Worm (Caenorhabditis elegans) whole organism, early embryonic: ENCODE data around the gene rgs-4.
"Not testable (repeated sequence)": the region's sequence is repeated elsewhere in the genome, so short reads cannot be mapped to it uniquely, and the experiment has no call there.

ENCODE experiments used
- B0310.2 ChIP-seq: sonication (generic microtip); optimal IDR thresholded peaks from 2 replicates; lab custom pipeline; 2016; ENCODE audit warnings: mild to moderate bottlenecking, missing genetic modification characterization, missing compliant biosample characterization
- F13C5.2 ChIP-seq: sonication (generic microtip); optimal IDR thresholded peaks from 2 replicates; lab custom pipeline; 2017; ENCODE audit warnings: mild to moderate bottlenecking, missing genetic modification characterization, inconsistent platforms, missing compliant biosample characterization
- aly-1 ChIP-seq: sonication (generic microtip); optimal IDR thresholded peaks from 2 replicates; lab custom pipeline; 2016; ENCODE audit warnings: missing genetic modification characterization, missing compliant biosample characterization
- ama-1 ChIP-seq: fragments of 150-350 bp; optimal IDR thresholded peaks from 2 replicates; lab custom pipeline; 2014
- ceh-13 ChIP-seq: fragments of 200-800 bp; sonication (Bioruptor generic); optimal IDR thresholded peaks from 2 replicates; lab custom pipeline; 2018; ENCODE audit warnings: mild to moderate bottlenecking, missing genetic modification characterization, missing compliant biosample characterization
- ceh-36 ChIP-seq: sonication (generic microtip); optimal IDR thresholded peaks from 2 replicates; lab custom pipeline; 2016; ENCODE audit warnings: missing genetic modification characterization, inconsistent platforms, missing compliant biosample characterization
- ets-7 ChIP-seq: sonication (generic microtip); optimal IDR thresholded peaks from 2 replicates; lab custom pipeline; 2016; ENCODE audit warnings: missing genotype, missing genetic modification characterization, missing compliant biosample characterization
- flt-1 ChIP-seq: fragments of 200-800 bp; sonication (Bioruptor generic); IDR thresholded peaks from 2 replicates; pipeline ENCODE4 v1.3.6; 2022; ENCODE audit warnings: missing genetic modification characterization, missing compliant biosample characterization
- hmbx-1 ChIP-seq: sonication (generic microtip); optimal IDR thresholded peaks from 2 replicates; lab custom pipeline; 2016; ENCODE audit warnings: mild to moderate bottlenecking, missing genetic modification characterization, missing compliant biosample characterization
- hmg-4 ChIP-seq: fragments of 200-800 bp; sonication (Bioruptor generic); optimal IDR thresholded peaks from 2 replicates; lab custom pipeline; 2018; ENCODE audit warnings: mild to moderate bottlenecking, missing genetic modification characterization, missing compliant biosample characterization
- hnd-1 ChIP-seq: sonication (generic microtip); optimal IDR thresholded peaks from 2 replicates; lab custom pipeline; 2016; ENCODE audit warnings: missing genetic modification characterization, missing compliant biosample characterization
- pes-1 ChIP-seq: fragments of 200-800 bp; sonication (Bioruptor generic); IDR thresholded peaks from 2 replicates; pipeline ENCODE4 v1.3.6; 2022; ENCODE audit warnings: missing genetic modification reagents, missing genetic modification characterization, missing compliant biosample characterization
- scrt-1 ChIP-seq: fragments of 200-800 bp; sonication (Bioruptor generic); IDR thresholded peaks from 2 replicates; pipeline ENCODE4 v1.3.6; 2022; ENCODE audit warnings: missing genetic modification characterization, missing compliant biosample characterization
- sea-1 ChIP-seq: fragments of 200-800 bp; sonication (Bioruptor generic); conservative IDR thresholded peaks from 2 replicates; pipeline ENCODE4 v1.3.6; 2022; ENCODE audit warnings: missing genetic modification characterization, missing compliant biosample characterization
- tbx-11 ChIP-seq: fragments of 200-800 bp; sonication (Bioruptor generic); IDR thresholded peaks from 2 replicates; pipeline ENCODE4 v1.3.6; 2022; ENCODE audit warnings: missing genetic modification characterization, missing compliant biosample characterization
- tbx-37 ChIP-seq: fragments of 200-800 bp; sonication (Bioruptor generic); conservative IDR thresholded peaks from 2 replicates; pipeline ENCODE4 v1.3.6; 2022; ENCODE audit warnings: missing genetic modification reagents, missing genetic modification characterization, missing compliant biosample characterization
- tra-4 ChIP-seq: sonication (generic microtip); optimal IDR thresholded peaks from 2 replicates; lab custom pipeline; 2017; ENCODE audit warnings: missing genetic modification characterization, missing compliant biosample characterization

Gene rgs-4

ce11 chrII:12617586-12617985 lies 37.0 kb upstream of the rgs-4 start, which contains the start of gene nspe-3:
Gene nspe-3 (plus strand): TSS chrII:12617886.
- TF ChIP-seq scrt-1 (GFP tag; lab: Robert Waterston, UW), result no peak

DNA sequence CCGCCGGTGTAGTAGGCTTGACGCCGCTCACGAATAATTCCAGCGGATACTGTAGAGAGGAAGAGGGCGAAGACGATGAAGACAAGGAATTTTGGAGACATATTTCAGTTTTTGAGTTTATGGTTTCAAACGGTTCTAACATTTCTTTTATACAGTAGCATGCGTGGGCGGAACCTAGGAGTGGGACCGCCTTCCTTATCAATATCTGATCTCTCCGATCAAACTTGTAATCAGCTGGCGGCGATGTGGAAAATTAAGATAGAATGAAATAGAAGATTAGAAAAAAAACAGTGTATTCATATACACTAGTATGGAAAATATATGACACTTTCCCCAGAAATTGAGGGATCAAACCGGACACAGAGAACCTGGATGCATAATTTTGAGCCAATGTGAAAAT lies 35.3 kb upstream of the rgs-4 start, which contains the start of gene nspe-2:
Gene nspe-2 (minus strand): TSS at position 101 of the 400 bp plus-strand sequence.
- TF ChIP-seq hnd-1 (tag; lab: Kevin White, UChicago), result no peak
- TF ChIP-seq hmbx-1 (tag; lab: Kevin White, UChicago), result no peak
- no peak for TF ChIP-seq tra-4 (tag; lab: Kevin White, UChicago)
- TF ChIP-seq F13C5.2, result no peak
- no peak for TF ChIP-seq aly-1 (tag; lab: Kevin White, UChicago)
- no peak for TF ChIP-seq ets-7 (tag; lab: Kevin White, UChicago)
- no peak for TF ChIP-seq tbx-11
- TF ChIP-seq ceh-13 (GFP tag; lab: Kevin White, UChicago), result no peak
- no peak for TF ChIP-seq tbx-37 (GFP tag; lab: Robert Waterston, UW)
- no peak for TF ChIP-seq pes-1 (GFP tag; lab: Robert Waterston, UW)
- no peak for TF ChIP-seq sea-1
- no peak for TF ChIP-seq B0310.2 (tag; lab: Kevin White, UChicago)
- no peak for TF ChIP-seq scrt-1 (GFP tag; lab: Robert Waterston, UW)
- TF ChIP-seq hmg-4 (GFP tag; lab: Kevin White, UChicago), result no peak
- no peak for TF ChIP-seq flt-1 (GFP tag; lab: Robert Waterston, UW)

DNA sequence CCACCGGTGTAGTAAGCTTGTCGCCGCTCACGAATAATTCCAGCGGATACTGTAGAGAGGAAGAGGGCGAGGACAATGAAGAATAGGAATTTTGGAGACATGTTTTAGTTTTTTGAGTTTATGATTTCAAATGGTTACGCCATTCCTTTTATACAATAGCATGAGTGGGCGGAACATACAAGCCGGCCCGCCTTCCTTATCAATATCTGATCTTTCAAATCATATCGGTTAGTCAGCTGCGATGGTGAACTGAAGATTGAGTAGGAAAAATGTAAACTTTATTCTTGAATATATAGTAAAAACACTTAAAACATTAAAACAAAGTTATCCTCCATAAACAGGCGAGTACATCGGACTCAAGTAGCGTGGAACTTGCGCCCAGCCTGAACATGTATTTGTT lies 33.8 kb upstream of the rgs-4 start, which contains the start of gene nspe-1:
Gene nspe-1 (minus strand): TSS at position 101 of the 400 bp plus-strand sequence.
- TF ChIP-seq ets-7 (tag; lab: Kevin White, UChicago) (no peak), scrt-1 (GFP tag; lab: Robert Waterston, UW) (no peak), pes-1 (GFP tag; lab: Robert Waterston, UW) (no peak), flt-1 (GFP tag; lab: Robert Waterston, UW) (no peak), ceh-13 (GFP tag; lab: Kevin White, UChicago) (no peak), aly-1 (tag; lab: Kevin White, UChicago) (no peak), ceh-36 (tag; lab: Kevin White, UChicago) (no peak), B0310.2 (tag; lab: Kevin White, UChicago) (no peak), hmbx-1 (tag; lab: Kevin White, UChicago) (no peak), sea-1 (no peak)

ce11 chrII:12621908-12622566 lies 32.5 kb upstream of the rgs-4 start, which contains the start of gene nspe-8:
Gene nspe-8 (minus strand): TSS chrII:12621958.
- TF ChIP-seq ceh-13 (GFP tag; lab: Kevin White, UChicago), result no peak
- no peak for TF ChIP-seq pes-1 (GFP tag; lab: Robert Waterston, UW)
- no peak for TF ChIP-seq ets-7 (tag; lab: Kevin White, UChicago)
- TF ChIP-seq ama-1 (lab: Kevin White, UChicago), result no peak
- TF ChIP-seq flt-1 (GFP tag; lab: Robert Waterston, UW), result no peak
- TF ChIP-seq hmg-4 (GFP tag; lab: Kevin White, UChicago), result no peak
- no peak for TF ChIP-seq aly-1 (tag; lab: Kevin White, UChicago)
- TF ChIP-seq sea-1, result no peak
- no peak for TF ChIP-seq B0310.2 (tag; lab: Kevin White, UChicago)
- TF ChIP-seq tbx-37 (GFP tag; lab: Robert Waterston, UW), result no peak
- no peak for TF ChIP-seq scrt-1 (GFP tag; lab: Robert Waterston, UW)
- no peak for TF ChIP-seq F13C5.2
- TF ChIP-seq tbx-11, result no peak
- no peak for TF ChIP-seq hnd-1 (tag; lab: Kevin White, UChicago)
- no peak for TF ChIP-seq tra-4 (tag; lab: Kevin White, UChicago)
- no peak for TF ChIP-seq ceh-36 (tag; lab: Kevin White, UChicago)
- no peak for TF ChIP-seq hmbx-1 (tag; lab: Kevin White, UChicago)

DNA sequence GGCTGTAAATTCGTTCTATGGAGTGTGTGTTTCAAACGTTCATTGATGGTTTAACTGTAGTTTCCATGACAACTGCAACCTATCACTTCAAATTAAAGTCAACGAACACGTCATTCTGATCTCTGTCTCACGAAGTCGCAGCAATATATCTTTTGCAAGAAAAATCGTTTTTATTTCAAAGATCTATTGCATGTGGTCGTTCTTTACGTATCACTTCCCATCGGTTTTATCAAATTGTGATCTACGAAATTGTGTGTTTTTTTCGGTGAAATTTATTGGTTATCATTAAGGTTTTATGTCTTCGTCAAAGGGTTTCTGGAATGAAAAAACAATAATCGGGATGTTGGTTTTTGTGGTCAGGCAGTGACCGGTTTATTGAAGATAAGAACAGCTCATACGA lies 31.7 kb upstream of the rgs-4 start:
- TF ChIP-seq pes-1 (GFP tag; lab: Robert Waterston, UW) (no peak), tbx-37 (GFP tag; lab: Robert Waterston, UW) (no peak), ceh-36 (tag; lab: Kevin White, UChicago) (no peak), tra-4 (tag; lab: Kevin White, UChicago) (no peak), scrt-1 (GFP tag; lab: Robert Waterston, UW) (no peak), hmg-4 (GFP tag; lab: Kevin White, UChicago) (no peak), ama-1 (lab: Kevin White, UChicago) (no peak), F13C5.2 (no peak), hmbx-1 (tag; lab: Kevin White, UChicago) (no peak), B0310.2 (tag; lab: Kevin White, UChicago) (no peak), sea-1 (no peak), aly-1 (tag; lab: Kevin White, UChicago) (no peak), flt-1 (GFP tag; lab: Robert Waterston, UW) (no peak)

DNA sequence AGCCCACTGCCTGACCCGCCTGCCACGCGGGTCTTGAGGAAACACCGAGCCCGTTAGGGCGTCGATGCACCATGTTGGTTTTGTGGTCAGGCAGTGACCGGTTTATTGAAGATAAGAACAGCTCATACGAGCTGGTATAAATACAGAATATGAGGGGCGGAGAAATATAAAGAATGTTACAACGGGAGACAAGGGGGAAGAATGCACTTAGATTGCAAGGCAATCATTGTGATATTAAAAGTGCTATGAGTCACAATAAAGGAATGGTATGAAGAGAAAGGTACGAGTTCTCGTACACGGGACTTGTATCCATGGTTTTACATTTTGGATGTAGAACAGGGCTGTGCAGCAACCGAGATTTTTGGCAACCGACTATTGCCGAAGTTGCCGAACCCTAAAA lies 30.1 kb upstream of the rgs-4 start, which contains the start of gene Y38E10A.14:
Gene Y38E10A.14 (minus strand): TSS at position 101 of the 400 bp plus-strand sequence.
- TF ChIP-seq ceh-36 (tag; lab: Kevin White, UChicago); pes-1 (GFP tag; lab: Robert Waterston, UW); scrt-1 (GFP tag; lab: Robert Waterston, UW): not testable (repeated sequence)

DNA sequence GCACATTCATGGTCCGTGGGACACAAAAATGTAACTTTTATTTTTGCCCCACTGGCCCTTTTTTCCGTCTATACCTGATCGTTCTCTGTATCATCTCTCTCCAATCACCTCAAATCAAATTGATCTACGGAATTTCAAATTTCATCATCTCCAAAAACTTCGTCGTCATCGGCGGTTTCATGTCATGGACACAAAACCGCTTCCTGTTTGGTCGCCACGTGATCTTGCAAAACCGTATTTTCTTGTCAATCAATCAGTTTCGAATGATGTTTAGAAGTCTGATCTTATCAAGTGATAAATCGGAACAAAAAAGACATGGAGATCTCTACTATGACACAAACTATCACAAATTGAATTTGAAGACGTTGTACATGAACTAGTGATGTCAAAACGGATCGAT lies 28.9 kb upstream of the rgs-4 start:
- TF ChIP-seq tra-4 (tag; lab: Kevin White, UChicago) (no peak), tbx-37 (GFP tag; lab: Robert Waterston, UW) (no peak), hnd-1 (tag; lab: Kevin White, UChicago) (no peak)
